Fruit fly (Drosophila melanogaster) whole organism, wandering third instar larva: ENCODE results near the gene Lsp2.

ENCODE experiments used
- CG32264 ChIP-seq: fragments of 200-800 bp; sonication (Bioruptor generic); optimal IDR thresholded peaks from 2 replicates; lab custom pipeline; 2016; ENCODE audit warnings: missing biosample characterization, missing genetic modification characterization
- CrebA ChIP-seq: fragments of 200-800 bp; sonication (Bioruptor generic); optimal IDR thresholded peaks from 2 replicates; lab custom pipeline; 2016; ENCODE audit warnings: missing biosample characterization, mild to moderate bottlenecking, missing genetic modification characterization, borderline replicate concordance
- Dfd ChIP-seq: fragments of >200 bp; optimal IDR thresholded peaks from 2 replicates; lab custom pipeline; 2017; ENCODE audit warnings: missing biosample characterization, missing genetic modification characterization
- N ChIP-seq: fragments of >200 bp; optimal IDR thresholded peaks from 2 replicates; lab custom pipeline; 2018; ENCODE audit warnings: missing biosample characterization, missing external identifiers, missing genetic modification characterization
- dl ChIP-seq, 2 experiments: fragments of 175-275, 200-275 bp in 1 of 2; fragments of 200-275 bp in 1 of 2; sonication (Bioruptor generic); optimal IDR thresholded peaks; lab custom pipeline; 2018; ENCODE audit warnings: mild to moderate bottlenecking in 2 of 2, missing biosample characterization in 2 of 2, missing genetic modification characterization in 2 of 2, moderate library complexity in 2 of 2; ENCODE audit not compliant: partially characterized antibody in 2 of 2, insufficient read depth in 1 of 2
- dmrt93B ChIP-seq: fragments of 200-800 bp; sonication (Bioruptor generic); optimal IDR thresholded peaks from 2 replicates; lab custom pipeline; 2018; ENCODE audit warnings: missing biosample characterization, mild to moderate bottlenecking, missing genetic modification characterization
- dsf ChIP-seq: sonication (Bioruptor generic); optimal IDR thresholded peaks from 2 replicates; lab custom pipeline; 2016; ENCODE audit warnings: missing biosample characterization, missing genetic modification characterization, borderline replicate concordance
- fru ChIP-seq: fragments of 200-800 bp; sonication (Bioruptor generic); optimal IDR thresholded peaks from 3 replicates; lab custom pipeline; 2016; ENCODE audit warnings: missing biosample characterization, mild to moderate bottlenecking, missing genetic modification characterization
- pan ChIP-seq: fragments of >200 bp; optimal IDR thresholded peaks from 2 replicates; lab custom pipeline; 2017
- psq ChIP-seq: fragments of 200-800 bp; sonication (Bioruptor generic); optimal IDR thresholded peaks from 3 replicates; lab custom pipeline; 2017; ENCODE audit warnings: missing biosample characterization, mild to moderate bottlenecking, missing genetic modification characterization, moderate library complexity
- usp ChIP-seq: fragments of >200 bp; optimal IDR thresholded peaks from 2 replicates; lab custom pipeline; 2017; ENCODE audit warnings: missing biosample characterization, missing genetic modification characterization
- woc ChIP-seq: sonication (Bioruptor generic); optimal IDR thresholded peaks from 2 replicates; lab custom pipeline; 2016; ENCODE audit warnings: missing biosample characterization, mild to moderate bottlenecking, missing genetic modification characterization

DNA sequence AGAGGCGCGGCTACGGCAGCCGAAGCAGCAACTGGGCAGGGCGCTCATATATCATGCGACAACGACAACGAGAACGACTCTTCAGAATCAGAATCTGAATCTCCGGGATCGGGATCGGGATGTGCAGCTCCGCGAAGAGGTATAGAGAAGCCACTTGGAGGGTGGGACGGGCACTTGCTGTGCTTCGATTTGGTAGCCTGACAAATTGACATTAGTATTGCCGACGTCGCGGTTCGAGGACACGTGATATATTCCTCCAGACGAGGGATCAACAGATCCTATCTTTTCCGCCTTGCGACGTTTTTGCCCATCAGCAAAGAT is 46.7 kb upstream of the Lsp2 start:
- TF ChIP-seq dsf (GFP tag; lab: Kevin White, UChicago) (no peak), CrebA (no peak), fru (GFP tag; lab: Kevin White, UChicago) (no peak), Dfd (no peak), psq (no peak), usp (no peak), dmrt93B (GFP tag; lab: Kevin White, UChicago) (no peak), dl (GFP tag; optimal IDR thresholded peaks at IDR 0.05; lab: Kevin White, UChicago; ENCODE audit: insufficient read depth in 1 of 2, partially characterized antibody in 2 of 2) (no peak), woc (GFP tag; lab: Kevin White, UChicago) (no peak), N (GFP tag; lab: Kevin White, UChicago) (no peak), pan (lab: Kevin White, UChicago) (no peak), CG32264 (GFP tag; lab: Kevin White, UChicago) (no peak)
